Worm (Caenorhabditis elegans) whole organism, early embryonic: ENCODE measurements around the gene sra-35.

Experiments used
- B0310.2 ChIP-seq: sonication (generic microtip); optimal IDR thresholded peaks from 2 replicates; lab custom pipeline; 2016; ENCODE audit warnings: mild to moderate bottlenecking, missing genetic modification characterization, missing compliant biosample characterization
- aly-1 ChIP-seq: sonication (generic microtip); optimal IDR thresholded peaks from 2 replicates; lab custom pipeline; 2016; ENCODE audit warnings: missing genetic modification characterization, missing compliant biosample characterization
- ama-1 ChIP-seq: fragments of 150-350 bp; optimal IDR thresholded peaks from 2 replicates; lab custom pipeline; 2014
- ceh-13 ChIP-seq: fragments of 200-800 bp; sonication (Bioruptor generic); optimal IDR thresholded peaks from 2 replicates; lab custom pipeline; 2018; ENCODE audit warnings: mild to moderate bottlenecking, missing genetic modification characterization, missing compliant biosample characterization
- ceh-36 ChIP-seq: sonication (generic microtip); optimal IDR thresholded peaks from 2 replicates; lab custom pipeline; 2016; ENCODE audit warnings: missing genetic modification characterization, inconsistent platforms, missing compliant biosample characterization
- flt-1 ChIP-seq: fragments of 200-800 bp; sonication (Bioruptor generic); IDR thresholded peaks from 2 replicates; pipeline ENCODE4 v1.3.6; 2022; ENCODE audit warnings: missing genetic modification characterization, missing compliant biosample characterization
- hmg-4 ChIP-seq: fragments of 200-800 bp; sonication (Bioruptor generic); optimal IDR thresholded peaks from 2 replicates; lab custom pipeline; 2018; ENCODE audit warnings: mild to moderate bottlenecking, missing genetic modification characterization, missing compliant biosample characterization
- hnd-1 ChIP-seq: sonication (generic microtip); optimal IDR thresholded peaks from 2 replicates; lab custom pipeline; 2016; ENCODE audit warnings: missing genetic modification characterization, missing compliant biosample characterization
- tbx-11 ChIP-seq: fragments of 200-800 bp; sonication (Bioruptor generic); IDR thresholded peaks from 2 replicates; pipeline ENCODE4 v1.3.6; 2022; ENCODE audit warnings: missing genetic modification characterization, missing compliant biosample characterization
- tbx-37 ChIP-seq: fragments of 200-800 bp; sonication (Bioruptor generic); conservative IDR thresholded peaks from 2 replicates; pipeline ENCODE4 v1.3.6; 2022; ENCODE audit warnings: missing genetic modification reagents, missing genetic modification characterization, missing compliant biosample characterization

ce11 chrII:4506552-4507291 lies 21.0 kb downstream of the sra-35 start:
- TF ChIP-seq hnd-1 (tag; lab: Kevin White, UChicago) (no peak), B0310.2 (no peak), ama-1 (lab: Kevin White, UChicago) (no peak), ceh-36 (no peak), hmg-4 (GFP tag; lab: Kevin White, UChicago) (peak; percentile 9), tbx-37 (no peak), ceh-13 (GFP tag; lab: Kevin White, UChicago) (no peak), tbx-11 (no peak), aly-1 (tag; lab: Kevin White, UChicago) (no peak), flt-1 (GFP tag; lab: Robert Waterston, UW) (no peak)
